Worm (Caenorhabditis elegans) whole organism, young adult: ENCODE data around the gene ulp-4.

Experiments
- B0019.2 ChIP-seq: fragments of 200-800 bp; sonication (Bioruptor generic); conservative IDR thresholded peaks from 2 replicates; pipeline ENCODE4 v1.3.6; 2022; ENCODE audit warnings: missing genetic modification reagents, missing genetic modification characterization, missing compliant biosample characterization
- B0261.1 ChIP-seq: sonication (generic microtip); optimal IDR thresholded peaks from 2 replicates; lab custom pipeline; 2016; ENCODE audit warnings: mild to moderate bottlenecking, missing genetic modification characterization, moderate library complexity, missing compliant biosample characterization
- B0336.3 ChIP-seq: fragments of 200-800 bp; sonication (Bioruptor generic); IDR thresholded peaks from 2 replicates; pipeline ENCODE4 v1.3.6; 2022; ENCODE audit warnings: missing genetic modification characterization, missing compliant biosample characterization
- C06A6.2 ChIP-seq: fragments of 200-800 bp; sonication (Bioruptor generic); conservative IDR thresholded peaks from 2 replicates; pipeline ENCODE4 v1.3.6; 2022; ENCODE audit warnings: missing genetic modification characterization, missing compliant biosample characterization
- D2030.7 ChIP-seq: fragments of 200-800 bp; sonication (Bioruptor generic); IDR thresholded peaks from 2 replicates; pipeline ENCODE4 v1.3.6; 2022; ENCODE audit warnings: missing genetic modification reagents, missing genetic modification characterization, missing compliant biosample characterization
- F55B11.4 ChIP-seq: sonication (generic microtip); optimal IDR thresholded peaks from 2 replicates; lab custom pipeline; 2016; ENCODE audit warnings: missing compliant biosample characterization, missing genetic modification characterization, borderline replicate concordance; ENCODE audit not compliant: insufficient read depth
- K11D2.4 ChIP-seq: fragments of 200-800 bp; sonication (Bioruptor generic); IDR thresholded peaks from 2 replicates; pipeline ENCODE4 v1.3.6; 2022; ENCODE audit warnings: missing genetic modification reagents, missing genetic modification characterization, missing compliant biosample characterization
- T26A5.8 ChIP-seq: sonication (generic microtip); optimal IDR thresholded peaks from 2 replicates; lab custom pipeline; 2016; ENCODE audit warnings: missing genetic modification characterization, missing compliant biosample characterization
- Y67H2A.10 ChIP-seq: fragments of 200-800 bp; sonication (Bioruptor generic); conservative IDR thresholded peaks from 2 replicates; pipeline ENCODE4 v1.3.6; 2022; ENCODE audit warnings: missing genetic modification reagents, missing genetic modification characterization, missing compliant biosample characterization
- ama-1 ChIP-seq, 3 experiments: fragments of 150-350 bp in 1 of 3; sonication (generic microtip) in 2 of 3; optimal IDR thresholded peaks; 2 replicates each; lab custom pipeline; 2014 to 2018; ENCODE audit warnings: missing biosample characterization in 2 of 3, missing genetic modification characterization in 2 of 3, missing genetic modification reagents in 2 of 3
- atf-7 ChIP-seq: sonication (generic microtip); optimal IDR thresholded peaks from 2 replicates; lab custom pipeline; 2017; ENCODE audit warnings: mild to moderate bottlenecking, missing genetic modification characterization, missing compliant biosample characterization
- athp-1 ChIP-seq: sonication (generic microtip); optimal IDR thresholded peaks from 2 replicates; lab custom pipeline; 2017; ENCODE audit warnings: mild to moderate bottlenecking, missing genetic modification characterization, missing compliant biosample characterization
- attf-6 ChIP-seq: fragments of 200-800 bp; sonication (Bioruptor generic); IDR thresholded peaks from 2 replicates; pipeline ENCODE4 v1.3.6; 2022; ENCODE audit warnings: missing genetic modification reagents, missing genetic modification characterization, missing compliant biosample characterization
- cebp-1 ChIP-seq, 2 experiments: fragments of 200-800 bp in 1 of 2; sonication (Bioruptor generic) in 1 of 2; sonication (generic microtip) in 1 of 2; IDR thresholded peaks in 1 of 2; optimal IDR thresholded peaks in 1 of 2; 2 replicates each; pipeline versions ENCODE4 v1.3.6 to Lab custom; 2017 to 2022; ENCODE audit warnings: missing compliant biosample characterization in 2 of 2, missing genetic modification characterization in 2 of 2, mild to moderate bottlenecking in 1 of 2, missing genetic modification reagents in 1 of 2, moderate library complexity in 1 of 2
- cebp-2 ChIP-seq: fragments of 200-800 bp; sonication (Bioruptor generic); IDR thresholded peaks from 2 replicates; pipeline ENCODE4 v1.3.6; 2022; ENCODE audit warnings: missing genetic modification characterization, missing compliant biosample characterization
- ceh-100 ChIP-seq: fragments of 200-800 bp; sonication (Bioruptor generic); IDR thresholded peaks from 2 replicates; pipeline ENCODE4 v1.3.6; 2022; ENCODE audit warnings: missing genetic modification reagents, missing genetic modification characterization, missing compliant biosample characterization
- ceh-79 ChIP-seq: sonication (generic microtip); optimal IDR thresholded peaks from 2 replicates; lab custom pipeline; 2017; ENCODE audit warnings: mild to moderate bottlenecking, missing genetic modification characterization, missing compliant biosample characterization
- ceh-91 ChIP-seq: fragments of 200-800 bp; sonication (Bioruptor generic); IDR thresholded peaks from 2 replicates; pipeline ENCODE4 v1.3.6; 2022; ENCODE audit warnings: missing genetic modification reagents, missing genetic modification characterization, missing compliant biosample characterization
- chd-7 ChIP-seq: sonication (generic microtip); optimal IDR thresholded peaks from 2 replicates; lab custom pipeline; 2016; ENCODE audit warnings: mild to moderate bottlenecking, missing genetic modification characterization, moderate library complexity, missing compliant biosample characterization
- die-1 ChIP-seq: sonication (generic microtip); optimal IDR thresholded peaks from 2 replicates; lab custom pipeline; 2016; ENCODE audit warnings: missing genotype, mild to moderate bottlenecking, missing genetic modification characterization, missing compliant biosample characterization
- dpff-1 ChIP-seq: sonication (generic microtip); optimal IDR thresholded peaks from 2 replicates; lab custom pipeline; 2017; ENCODE audit warnings: mild to moderate bottlenecking, missing genetic modification characterization, missing compliant biosample characterization
- him-1 ChIP-seq: sonication (generic microtip); optimal IDR thresholded peaks from 2 replicates; lab custom pipeline; 2016; ENCODE audit warnings: missing genotype, missing genetic modification reagents, missing genetic modification characterization, missing compliant biosample characterization
- lag-1 ChIP-seq: fragments of 200-800 bp; sonication (Bioruptor generic); IDR thresholded peaks from 2 replicates; pipeline ENCODE4 v1.3.6; 2022; ENCODE audit warnings: missing genetic modification reagents, missing genetic modification characterization, missing compliant biosample characterization
- lin-54 ChIP-seq: fragments of 200-800 bp; sonication (Bioruptor generic); optimal IDR thresholded peaks from 2 replicates; lab custom pipeline; 2018; ENCODE audit warnings: mild to moderate bottlenecking, missing genetic modification characterization, missing compliant biosample characterization
- lsl-1 ChIP-seq: fragments of 200-800 bp; sonication (Bioruptor generic); optimal IDR thresholded peaks from 2 replicates; lab custom pipeline; 2018; ENCODE audit warnings: mild to moderate bottlenecking, missing genetic modification characterization, moderate library complexity, missing compliant biosample characterization
- lsy-27 ChIP-seq: sonication (generic microtip); optimal IDR thresholded peaks from 2 replicates; lab custom pipeline; 2017; ENCODE audit warnings: missing genetic modification characterization, mild to moderate bottlenecking, missing compliant biosample characterization, antibody characterized with exemption, missing genotype, borderline replicate concordance; ENCODE audit not compliant: insufficient read depth
- madf-6 ChIP-seq: fragments of 200-800 bp; sonication (Bioruptor generic); IDR thresholded peaks from 2 replicates; pipeline ENCODE4 v1.3.6; 2022; ENCODE audit warnings: missing genetic modification reagents, missing genetic modification characterization, missing compliant biosample characterization
- nhr-27 ChIP-seq: fragments of 200-800 bp; sonication (Bioruptor generic); optimal IDR thresholded peaks from 2 replicates; lab custom pipeline; 2018; ENCODE audit warnings: mild to moderate bottlenecking, missing genetic modification characterization, moderate library complexity, missing compliant biosample characterization
- nhr-90 ChIP-seq: sonication (generic microtip); optimal IDR thresholded peaks from 2 replicates; lab custom pipeline; 2016; ENCODE audit warnings: missing genotype, mild to moderate bottlenecking, missing genetic modification characterization, missing compliant biosample characterization
- pha-4 ChIP-seq: fragments of 150-350 bp; sonication (generic microtip); optimal IDR thresholded peaks from 2 replicates; lab custom pipeline; 2014; ENCODE audit warnings: missing biosample characterization, missing genetic modification reagents, missing genetic modification characterization
- rcor-1 ChIP-seq: fragments of 200-800 bp; sonication (Bioruptor generic); IDR thresholded peaks from 2 replicates; pipeline ENCODE4 v1.3.6; 2022; ENCODE audit warnings: missing genetic modification reagents, missing genetic modification characterization, missing compliant biosample characterization
- rec-8 ChIP-seq, 2 experiments: sonication (generic microtip); optimal IDR thresholded peaks; 2 replicates each; lab custom pipeline; 2016; ENCODE audit warnings: mild to moderate bottlenecking in 2 of 2, missing genetic modification characterization in 2 of 2, missing genetic modification reagents in 2 of 2, missing genotype in 2 of 2, missing biosample characterization in 1 of 2, missing compliant biosample characterization in 1 of 2, moderate library complexity in 1 of 2
- snpc-1.1 ChIP-seq: sonication (generic microtip); optimal IDR thresholded peaks from 2 replicates; lab custom pipeline; 2017; ENCODE audit warnings: missing genetic modification characterization, mild to moderate bottlenecking, missing compliant biosample characterization, antibody characterized with exemption, moderate library complexity, missing genotype, missing genetic modification reagents; ENCODE audit not compliant: insufficient read depth
- snpc-3.4 ChIP-seq: sonication (generic microtip); optimal IDR thresholded peaks from 2 replicates; lab custom pipeline; 2017; ENCODE audit warnings: missing genetic modification characterization, mild to moderate bottlenecking, missing compliant biosample characterization, antibody characterized with exemption, moderate library complexity, missing genotype, missing genetic modification reagents
- snpc-4 ChIP-seq, 5 experiments: fragments of 150-350 bp in 1 of 5; sonication (generic microtip) in 4 of 5; optimal IDR thresholded peaks; 2 replicates each; lab custom pipeline; 2014 to 2018; ENCODE audit warnings: missing genetic modification characterization in 5 of 5, missing biosample characterization in 3 of 5, antibody characterized with exemption in 2 of 5, mild to moderate bottlenecking in 2 of 5, missing compliant biosample characterization in 2 of 5, missing genotype in 2 of 5, moderate library complexity in 2 of 5, missing genetic modification reagents in 1 of 5
- sptf-2 ChIP-seq: fragments of 200-800 bp; sonication (Bioruptor generic); optimal IDR thresholded peaks from 2 replicates; lab custom pipeline; 2018; ENCODE audit warnings: mild to moderate bottlenecking, missing genetic modification characterization, missing compliant biosample characterization
- tbp1 ChIP-seq: fragments of 200-800 bp; sonication (Bioruptor generic); optimal IDR thresholded peaks from 2 replicates; lab custom pipeline; 2018; ENCODE audit warnings: mild to moderate bottlenecking, missing genetic modification characterization, missing compliant biosample characterization
- unc-130 ChIP-seq: sonication (generic microtip); optimal IDR thresholded peaks from 2 replicates; lab custom pipeline; 2016; ENCODE audit warnings: missing genetic modification reagents, missing genetic modification characterization, missing compliant biosample characterization
- unc-62 ChIP-seq: fragments of 150-350 bp; optimal IDR thresholded peaks from 2 replicates; lab custom pipeline; 2014; ENCODE audit warnings: missing biosample characterization, missing genetic modification reagents, missing genetic modification characterization
- xnd-1 ChIP-seq: sonication (generic microtip); optimal IDR thresholded peaks from 2 replicates; lab custom pipeline; 2016; ENCODE audit warnings: missing genotype, missing genetic modification reagents, missing genetic modification characterization, missing compliant biosample characterization
- zim-3 ChIP-seq: sonication (generic microtip); optimal IDR thresholded peaks from 2 replicates; lab custom pipeline; 2017; ENCODE audit warnings: mild to moderate bottlenecking, missing genetic modification characterization, moderate library complexity, missing compliant biosample characterization
- ztf-26 ChIP-seq: sonication (generic microtip); optimal IDR thresholded peaks from 2 replicates; lab custom pipeline; 2017; ENCODE audit warnings: missing genetic modification characterization, missing compliant biosample characterization
- ztf-28 ChIP-seq: fragments of 200-800 bp; sonication (Bioruptor generic); IDR thresholded peaks from 2 replicates; pipeline ENCODE4 v1.3.6; 2022; ENCODE audit warnings: missing genetic modification reagents, missing genetic modification characterization, missing compliant biosample characterization
- ztf-3 ChIP-seq: fragments of 200-800 bp; sonication (Bioruptor generic); optimal IDR thresholded peaks from 2 replicates; lab custom pipeline; 2018; ENCODE audit warnings: mild to moderate bottlenecking, missing genetic modification characterization, missing compliant biosample characterization
- ztf-6 ChIP-seq: fragments of 200-800 bp; sonication (Bioruptor generic); IDR thresholded peaks from 2 replicates; pipeline ENCODE4 v1.3.6; 2022; ENCODE audit warnings: missing genetic modification reagents, missing genetic modification characterization, missing compliant biosample characterization

ulp-4 gene

ce11 chrII:8138015-8138546 is 8.3 kb downstream of the ulp-4 start, which contains the start of gene cdc-48.2 (continued):
- TF ChIP-seq madf-6 (GFP tag; lab: Robert Waterston, UW) (no peak), cebp-1 (GFP tag; IDR thresholded peaks at IDR 0.05; lab: Robert Waterston, UW) (no peak), cebp-1 (tag; optimal IDR thresholded peaks at IDR 0.05; lab: Kevin White, UChicago) (peak; percentile 4), ztf-6 (GFP tag; lab: Robert Waterston, UW) (no peak), T26A5.8 (no peak), F55B11.4 (tag; lab: Kevin White, UChicago) (no peak), ztf-28 (no peak), him-1 (tag; lab: Kevin White, UChicago) (no peak), B0019.2 (no peak), K11D2.4 (GFP tag; lab: Robert Waterston, UW) (no peak), sptf-2 (GFP tag; lab: Kevin White, UChicago) (no peak), rcor-1 (GFP tag; lab: Robert Waterston, UW) (0 out of 2 replicates have a peak, but pooled peaks have one; percentile 17), lsl-1 (GFP tag; lab: Kevin White, UChicago) (no peak), ztf-3 (GFP tag; lab: Kevin White, UChicago) (no peak), ceh-79 (tag; lab: Kevin White, UChicago) (no peak), chd-7 (tag; lab: Kevin White, UChicago) (no peak), D2030.7 (GFP tag; lab: Robert Waterston, UW) (no peak), unc-130 (GFP tag; lab: Kevin White, UChicago) (no peak), athp-1 (no peak), atf-7 (tag; lab: Kevin White, UChicago) (no peak), rec-8 (tag; optimal IDR thresholded peaks at IDR 0.05; lab: Kevin White, UChicago) (no peak), xnd-1 (no peak), ceh-100 (GFP tag; lab: Robert Waterston, UW) (0 out of 2 replicates have a peak, but pooled peaks have one; percentile 9)

- TF ChIP-seq zim-3 (tag; lab: Kevin White, UChicago) (no peak), lsy-27 (tag; lab: Kevin White, UChicago) (no peak), rcor-1 (GFP tag; lab: Robert Waterston, UW) (no peak), snpc-1.1 (tag; lab: Kevin White, UChicago) (no peak), B0336.3 (GFP tag; lab: Robert Waterston, UW) (peak; percentile 66; the same call in 1 of the 2 replicates), nhr-90 (tag; lab: Kevin White, UChicago) (no peak), lag-1 (GFP tag; lab: Robert Waterston, UW) (no peak), tbp1 (GFP tag; lab: Kevin White, UChicago) (peak; percentile 15), ama-1 (optimal IDR thresholded peaks at IDR 0.05; lab: Kevin White, UChicago) (no peak), ama-1 (GFP tag; optimal IDR thresholded peaks at IDR 0.05; lab: Kevin White, UChicago) (peak in 1 of 2 experiments; percentile 31), athp-1 (peak; percentile 22), dpff-1 (tag; lab: Kevin White, UChicago) (no peak), ceh-91 (GFP tag; lab: Robert Waterston, UW) (no peak), B0261.1 (no peak), attf-6 (GFP tag; lab: Robert Waterston, UW) (0 out of 2 replicates have a peak, but pooled peaks have one; percentile 58), ztf-26 (no peak), snpc-4 (GFP tag; optimal IDR thresholded peaks at IDR 0.05; lab: Kevin White, UChicago) (no peak), snpc-4 (tag; optimal IDR thresholded peaks at IDR 0.05; lab: Kevin White, UChicago) (peak in 1 of 4 experiments; percentile 3), snpc-3.4 (peak; percentile 19), unc-62 (GFP tag; lab: Kevin White, UChicago) (no peak), Y67H2A.10 (no peak), C06A6.2 (GFP tag; lab: Robert Waterston, UW) (no peak), atf-7 (tag; lab: Kevin White, UChicago) (no peak), pha-4 (tag; lab: Kevin White, UChicago) (no peak), nhr-27 (tag; lab: Kevin White, UChicago) (peak; percentile 11), die-1 (tag; lab: Kevin White, UChicago) (peak; percentile 16), rec-8 (tag; optimal IDR thresholded peaks at IDR 0.05; lab: Kevin White, UChicago) (no peak), cebp-2 (GFP tag; lab: Robert Waterston, UW) (no peak), lin-54 (GFP tag; lab: Kevin White, UChicago) (no peak), madf-6 (GFP tag; lab: Robert Waterston, UW) (peak; percentile 36; the same call in 1 of the 2 replicates)
These were observed 11.4 kb downstream of the ulp-4 start for ce11 chrII:8141135-8141534.
